Worm (Caenorhabditis elegans): ENCODE data around the gene ZC518.8.

The ZC518.8 gene

ce11 chrIV:12404137-12404536 is 42.4 kb upstream of the ZC518.8 start, which contains the start of gene gex-3:
Gene gex-3 (plus strand): TSS chrIV:12404431.
- TF ChIP-seq fkh-6 (tag; optimal IDR thresholded peaks at IDR 0.05) (no peak), rnt-1 (tag; optimal IDR thresholded peaks at IDR 0.05) (peak; percentile 19), nfya-1 (tag; optimal IDR thresholded peaks at IDR 0.05) (peak; percentile 61), ztf-16 (tag; optimal IDR thresholded peaks at IDR 0.05) (no peak), unc-55 (GFP tag; optimal IDR thresholded peaks at IDR 0.05) (peak; percentile 58), ceh-45 (GFP tag; IDR thresholded peaks at IDR 0.05) (no peak), ref-2 (tag; optimal IDR thresholded peaks at IDR 0.05) (peak; percentile 32), tbx-2 (tag; optimal IDR thresholded peaks at IDR 0.05) (peak; percentile 34), T23F11.4 (GFP tag; optimal IDR thresholded peaks at IDR 0.05) (no peak), ceh-6 (GFP tag; optimal IDR thresholded peaks at IDR 0.05) (no peak), C38D4.7 (GFP tag; optimal IDR thresholded peaks at IDR 0.05) (no peak), fkh-10 (GFP tag; optimal IDR thresholded peaks at IDR 0.05) (no peak), K02D7.2 (tag; optimal IDR thresholded peaks at IDR 0.05) (no peak), ceh-18 (tag; optimal IDR thresholded peaks at IDR 0.05) (peak; percentile 47), eyg-1 (tag; optimal IDR thresholded peaks at IDR 0.05) (no peak), unc-3 (GFP tag; conservative IDR thresholded peaks at IDR 0.05) (no peak), unc-3 (tag; optimal IDR thresholded peaks at IDR 0.05) (peak; percentile 6), hlh-13 (GFP tag; optimal IDR thresholded peaks at IDR 0.05) (no peak), unc-42 (tag; optimal IDR thresholded peaks at IDR 0.05) (peak; percentile 100), syd-9 (tag; optimal IDR thresholded peaks at IDR 0.05) (no peak), ceh-14 (tag; optimal IDR thresholded peaks at IDR 0.05) (no peak), Y22D7AL.16 (tag; optimal IDR thresholded peaks at IDR 0.05) (no peak), nhr-11 (tag; optimal IDR thresholded peaks at IDR 0.05) (no peak), sox-2 (GFP tag; IDR thresholded peaks at IDR 0.05) (no peak), hlh-6 (tag; optimal IDR thresholded peaks at IDR 0.05) (no peak), ceh-24 (tag; optimal IDR thresholded peaks at IDR 0.05) (no peak), ceh-2 (tag; optimal IDR thresholded peaks at IDR 0.05) (peak; percentile 33), ceh-31 (tag; optimal IDR thresholded peaks at IDR 0.05) (peak; percentile 81), ceh-34 (tag; optimal IDR thresholded peaks at IDR 0.05) (peak; percentile 9), ceh-9 (tag; optimal IDR thresholded peaks at IDR 0.05) (no peak), lim-6 (tag; optimal IDR thresholded peaks at IDR 0.05) (no peak), fax-1 (tag; optimal IDR thresholded peaks at IDR 0.05) (no peak), dmd-4 (tag; optimal IDR thresholded peaks at IDR 0.05; ENCODE audit: borderline replicate concordance) (no peak), hlh-30 (tag; optimal IDR thresholded peaks at IDR 0.05; ENCODE audit: insufficient read depth) (peak; percentile 32), ceh-19 (GFP tag; optimal IDR thresholded peaks at IDR 0.05) (no peak)

ce11 chrIV:12403440-12403839 is 41.7 kb upstream of the ZC518.8 start:
- TF ChIP-seq pha-4 (tag; optimal IDR thresholded peaks at IDR 0.05), result no peak
- no peak for TF ChIP-seq ceh-18 (tag; optimal IDR thresholded peaks at IDR 0.05)
- no peak for TF ChIP-seq hlh-13 (GFP tag; optimal IDR thresholded peaks at IDR 0.05)
- no peak for TF ChIP-seq hlh-15 (tag; optimal IDR thresholded peaks at IDR 0.05)
- no peak for TF ChIP-seq gmeb-2 (tag; optimal IDR thresholded peaks at IDR 0.05)
- TF ChIP-seq elt-2 (tag; optimal IDR thresholded peaks at IDR 0.05), result no peak
- TF ChIP-seq syd-9 (tag; optimal IDR thresholded peaks at IDR 0.05), result no peak
- no peak for TF ChIP-seq pag-3 (tag; optimal IDR thresholded peaks at IDR 0.05; ENCODE audit: borderline replicate concordance)
- TF ChIP-seq ceh-34 (tag; optimal IDR thresholded peaks at IDR 0.05), result no peak
- TF ChIP-seq dve-1 (tag; optimal IDR thresholded peaks at IDR 0.05), result no peak
- no peak for TF ChIP-seq unc-55 (GFP tag; optimal IDR thresholded peaks at IDR 0.05)
- no peak for TF ChIP-seq pros-1 (tag; optimal IDR thresholded peaks at IDR 0.05)
- TF ChIP-seq nfya-1 (tag; optimal IDR thresholded peaks at IDR 0.05), result no peak
- TF ChIP-seq ceh-2 (tag; optimal IDR thresholded peaks at IDR 0.05), result no peak
- TF ChIP-seq pqm-1 (tag; optimal IDR thresholded peaks at IDR 0.05), result no peak
- TF ChIP-seq ceh-9 (tag; optimal IDR thresholded peaks at IDR 0.05), result no peak
- no peak for TF ChIP-seq nhr-11 (tag; optimal IDR thresholded peaks at IDR 0.05)
- no peak for TF ChIP-seq unc-3 (GFP tag; conservative IDR thresholded peaks at IDR 0.05)
- no peak for TF ChIP-seq unc-3 (tag; optimal IDR thresholded peaks at IDR 0.05)
- TF ChIP-seq sdc-2 (tag; optimal IDR thresholded peaks at IDR 0.05), result no peak

All from whole organism, late embryonic.